Worm (Caenorhabditis elegans): ENCODE results near the gene C03B1.14.

Gene C03B1.14

DNA sequence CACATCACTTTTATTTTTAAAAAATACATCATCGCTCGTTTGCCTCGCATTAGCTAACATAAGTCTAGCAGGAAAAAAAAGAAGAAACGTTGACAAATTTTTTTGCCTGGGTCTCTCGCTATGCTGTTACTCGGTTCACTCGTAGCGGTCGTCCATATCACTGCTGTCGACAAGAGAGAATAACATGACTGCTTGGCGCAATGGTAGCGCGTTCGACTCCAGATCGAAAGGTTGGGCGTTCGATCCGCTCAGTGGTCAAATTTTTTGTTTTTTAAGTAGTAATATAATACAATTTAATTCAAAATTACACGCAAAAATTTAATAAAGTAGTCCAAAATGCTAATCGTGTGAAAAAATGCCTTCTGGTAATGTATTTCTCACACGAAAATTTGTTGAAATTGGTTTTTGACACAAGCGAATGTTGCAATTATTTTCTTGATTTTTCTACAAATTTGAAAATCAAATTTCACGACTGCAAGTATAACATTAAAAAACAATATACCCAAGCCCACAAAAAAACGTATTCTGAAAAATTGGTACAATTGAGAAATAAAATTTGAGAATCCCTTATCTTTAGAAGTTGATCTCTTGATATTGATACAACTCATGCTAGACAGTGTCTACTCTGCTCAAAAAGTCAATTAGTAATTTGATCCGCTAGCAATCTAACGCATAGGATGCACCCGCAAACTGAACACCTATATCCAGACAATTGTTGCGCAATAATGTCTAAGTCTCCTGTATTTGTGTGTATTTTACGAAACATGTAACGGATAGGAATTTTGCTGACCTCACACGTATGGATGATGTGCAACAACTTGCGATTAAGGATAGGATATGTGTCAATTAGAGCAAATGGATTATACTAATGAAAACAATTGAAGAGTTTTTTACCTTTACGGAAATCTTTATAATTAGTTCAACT is 10.9 kb upstream of the C03B1.14 start (continued):
- TF ChIP-seq daf-19 (GFP tag; conservative IDR thresholded peaks at IDR 0.05) (peak; percentile 86), hif-1 (tag; optimal IDR thresholded peaks at IDR 0.05) (no peak), pqm-1 (tag; optimal IDR thresholded peaks at IDR 0.05) (no peak), rbr-2 (tag; optimal IDR thresholded peaks at IDR 0.05) (peak; percentile 73), Y48G9A.11 (GFP tag; IDR thresholded peaks at IDR 0.05) (peak; percentile 51; the same call in 1 of the 2 replicates), snpc-4 (tag; optimal IDR thresholded peaks at IDR 0.05) (no peak), nhr-76 (tag; optimal IDR thresholded peaks at IDR 0.05) (no peak), F26F4.8 (GFP tag; conservative IDR thresholded peaks at IDR 0.05) (peak; percentile 90), snpc-1.2 (GFP tag; IDR thresholded peaks at IDR 0.05) (peak; percentile 83), Y5F2A.4 (GFP tag; optimal IDR thresholded peaks at IDR 0.05) (peak; percentile 40), ZK546.5 (tag; optimal IDR thresholded peaks at IDR 0.05) (no peak), ctbp-1 (GFP tag; IDR thresholded peaks at IDR 0.05) (peak; percentile 85), Y105C5A.15 (GFP tag; IDR thresholded peaks at IDR 0.05) (peak; percentile 91), lin-1 (GFP tag; IDR thresholded peaks at IDR 0.05) (no peak; the same call in 1 of the 2 replicates), ceh-82 (tag; optimal IDR thresholded peaks at IDR 0.05) (no peak), ZK337.2 (GFP tag; IDR thresholded peaks at IDR 0.05) (0 out of 2 replicates have a peak, but pooled peaks have one; percentile 40), F10B5.3 (tag; optimal IDR thresholded peaks at IDR 0.05) (no peak), D1046.2 (GFP tag; IDR thresholded peaks at IDR 0.05) (peak; percentile 87), dmd-8 (GFP tag; IDR thresholded peaks at IDR 0.05) (peak; percentile 94), lin-15B (tag; optimal IDR thresholded peaks at IDR 0.05) (no peak), ceh-62 (tag; optimal IDR thresholded peaks at IDR 0.05) (no peak), lin-29 (GFP tag; IDR thresholded peaks at IDR 0.05) (peak; percentile 43; the same call in 1 of the 2 replicates), lin-38 (GFP tag; IDR thresholded peaks at IDR 0.05) (no peak; the same call in 1 of the 2 replicates), zip-11 (GFP tag; IDR thresholded peaks at IDR 0.05) (0 out of 2 replicates have a peak, but pooled peaks have one; percentile 21), ceh-20 (GFP tag; IDR thresholded peaks at IDR 0.05) (peak; percentile 46; the same call in 1 of the 2 replicates), mdt-29 (GFP tag; IDR thresholded peaks at IDR 0.05) (peak; percentile 48; the same call in 1 of the 2 replicates), fkh-10 (GFP tag; optimal IDR thresholded peaks at IDR 0.05) (no peak), vab-7 (GFP tag; IDR thresholded peaks at IDR 0.05) (peak; percentile 90), tra-1 (GFP tag; IDR thresholded peaks at IDR 0.05) (peak; percentile 80; the same call in 1 of the 2 replicates), spr-1 (tag; optimal IDR thresholded peaks at IDR 0.05) (peak; percentile 41)

DNA sequence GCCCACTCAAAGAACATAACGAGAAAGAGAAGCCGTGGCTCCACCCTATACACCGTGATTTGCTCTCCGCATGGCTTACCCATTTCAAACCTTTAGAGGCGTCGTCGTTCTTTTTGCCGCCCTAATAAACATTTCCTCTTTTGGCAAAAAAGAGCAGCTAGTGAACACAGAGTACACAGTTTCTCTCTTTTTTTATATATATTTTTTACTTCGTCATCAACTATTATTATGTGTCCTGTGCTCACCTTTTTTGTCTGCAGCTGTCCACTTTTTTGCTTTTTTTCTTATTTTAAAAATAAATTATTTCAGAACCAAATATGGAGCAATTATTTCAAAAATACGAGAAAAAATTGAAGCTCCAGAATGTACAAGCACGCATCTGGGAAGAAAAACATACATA is 9.2 kb upstream of the C03B1.14 start, which contains the start of gene C03B1.2:
TSS of gene C03B1.2 (plus strand) at position 301 of the 400 bp plus-strand sequence.
- no peak for TF ChIP-seq hlh-11 (tag; optimal IDR thresholded peaks at IDR 0.05)
- TF ChIP-seq nhr-42 (GFP tag; IDR thresholded peaks at IDR 0.05), result no peak
- no peak for TF ChIP-seq zag-1 (tag; optimal IDR thresholded peaks at IDR 0.05)
- TF ChIP-seq ces-1 (GFP tag; optimal IDR thresholded peaks at IDR 0.05), result no peak
- TF ChIP-seq nhr-11 (tag; optimal IDR thresholded peaks at IDR 0.05), result no peak
- TF ChIP-seq F26F4.8 (GFP tag; conservative IDR thresholded peaks at IDR 0.05), result no peak
- no peak for TF ChIP-seq tra-1 (GFP tag; IDR thresholded peaks at IDR 0.05)
- no peak for TF ChIP-seq Y75B8A.6 (GFP tag; IDR thresholded peaks at IDR 0.05)
- TF ChIP-seq dve-1 (tag; optimal IDR thresholded peaks at IDR 0.05; ENCODE audit: insufficient read depth), result no peak
- no peak for TF ChIP-seq pqm-1 (tag; optimal IDR thresholded peaks at IDR 0.05)
- TF ChIP-seq zip-2 (tag; optimal IDR thresholded peaks at IDR 0.05), result no peak
- TF ChIP-seq hmg-1.1 (GFP tag; IDR thresholded peaks at IDR 0.05), result no peak
- no peak for TF ChIP-seq fkh-10 (GFP tag; optimal IDR thresholded peaks at IDR 0.05)
